Worm (Caenorhabditis elegans): ENCODE measurements around the gene nhr-225.
"Not testable (repeated sequence)": the region's sequence is repeated elsewhere in the genome, so short reads cannot be mapped to it uniquely, and the experiment has no call there.

The nhr-225 gene

ce11 chrV:2322466-2322865 is 32.2 kb upstream of the nhr-225 start, which contains the start of gene pud-1.2:
TSS of gene pud-1.2 (minus strand) at chrV:2322566.
- not testable (repeated sequence) for TF ChIP-seq skn-1 (tag; optimal IDR thresholded peaks at IDR 0.05); efl-3 (GFP tag; optimal IDR thresholded peaks at IDR 0.05); fos-1 (tag; optimal IDR thresholded peaks at IDR 0.05)

- not testable (repeated sequence) for TF ChIP-seq fkh-10 (GFP tag; optimal IDR thresholded peaks at IDR 0.05); sup-37 (GFP tag; optimal IDR thresholded peaks at IDR 0.05); C16A3.4 (tag; optimal IDR thresholded peaks at IDR 0.05)
Observed at ce11 chrV:2321001-2321400, 30.7 kb upstream of the nhr-225 start, which contains the start of gene Y19D10B.6. TSS of gene Y19D10B.6 (minus strand) at chrV:2321101.

- TF ChIP-seq elt-2 (tag; optimal IDR thresholded peaks at IDR 0.05) (peak; percentile 29), hlh-4 (tag; optimal IDR thresholded peaks at IDR 0.05) (no peak)
Observed at ce11 chrV:2308246-2308645, 18.0 kb upstream of the nhr-225 start.

- TF ChIP-seq efl-1 (optimal IDR thresholded peaks at IDR 0.05) (no peak), efl-1 (GFP tag; optimal IDR thresholded peaks at IDR 0.05 in 1 of 2) (peak in 1 of 2 experiments; percentile 91), nhr-77 (tag; optimal IDR thresholded peaks at IDR 0.05) (no peak)
Observed at ce11 chrV:2306383-2306782, 16.1 kb upstream of the nhr-225 start.

- TF ChIP-seq fkh-4 (tag; optimal IDR thresholded peaks at IDR 0.05; ENCODE audit: borderline replicate concordance) (no peak), fkh-8 (tag; optimal IDR thresholded peaks at IDR 0.05) (peak; percentile 1)
Observed at ce11 chrV:2303775-2304174, 13.5 kb upstream of the nhr-225 start, which contains the start of gene irld-15. TSS of gene irld-15 (minus strand) at chrV:2303875.

- TF ChIP-seq snu-23 (GFP tag; optimal IDR thresholded peaks at IDR 0.05): no peak
- TF ChIP-seq nhr-84 (tag; optimal IDR thresholded peaks at IDR 0.05): no peak
- TF ChIP-seq mef-2 (tag; optimal IDR thresholded peaks at IDR 0.05): no peak
- no peak for TF ChIP-seq ceh-90 (tag; optimal IDR thresholded peaks at IDR 0.05)
- TF ChIP-seq dpl-1 (GFP tag; optimal IDR thresholded peaks at IDR 0.05): no peak
- no peak for TF ChIP-seq sup-37 (GFP tag; optimal IDR thresholded peaks at IDR 0.05)
- TF ChIP-seq fkh-10 (GFP tag; optimal IDR thresholded peaks at IDR 0.05): no peak
- TF ChIP-seq nhr-90 (tag; optimal IDR thresholded peaks at IDR 0.05; ENCODE audit: poor library complexity): no peak
- no peak for TF ChIP-seq egl-27 (tag; optimal IDR thresholded peaks at IDR 0.05)
- no peak for TF ChIP-seq efl-3 (GFP tag; optimal IDR thresholded peaks at IDR 0.05)
- TF ChIP-seq pag-3 (tag; optimal IDR thresholded peaks at IDR 0.05; ENCODE audit: borderline replicate concordance, insufficient read depth): no peak
- TF ChIP-seq zip-4 (GFP tag; optimal IDR thresholded peaks at IDR 0.05): no peak
Observed at ce11 chrV:2300905-2301304, 10.6 kb upstream of the nhr-225 start, which contains the start of gene Y19D10B.8. TSS of gene Y19D10B.8 (minus strand) at chrV:2301005.

ce11 chrV:2294577-2294976 is 4.3 kb upstream of the nhr-225 start, which contains the start of gene nhr-226:
TSS of gene nhr-226 (plus strand) at chrV:2294877.
- TF ChIP-seq sptf-1 (tag; optimal IDR thresholded peaks at IDR 0.05) (no peak), blmp-1 (tag; optimal IDR thresholded peaks at IDR 0.05) (no peak), unc-30 (tag; optimal IDR thresholded peaks at IDR 0.05) (no peak), C04F5.9 (tag; optimal IDR thresholded peaks at IDR 0.05) (no peak), irx-1 (tag; optimal IDR thresholded peaks at IDR 0.05) (no peak), nhr-90 (tag; optimal IDR thresholded peaks at IDR 0.05; ENCODE audit: poor library complexity) (no peak), nhr-71 (tag; optimal IDR thresholded peaks at IDR 0.05) (no peak), swsn-7 (tag; optimal IDR thresholded peaks at IDR 0.05) (no peak), pag-3 (tag; optimal IDR thresholded peaks at IDR 0.05; ENCODE audit: borderline replicate concordance, insufficient read depth) (no peak), Y116A8C.19 (tag; optimal IDR thresholded peaks at IDR 0.05; ENCODE audit: borderline replicate concordance) (no peak), nhr-11 (tag; optimal IDR thresholded peaks at IDR 0.05) (no peak), efl-3 (GFP tag; optimal IDR thresholded peaks at IDR 0.05) (no peak), lin-35 (GFP tag; optimal IDR thresholded peaks at IDR 0.05) (no peak), pqm-1 (tag; optimal IDR thresholded peaks at IDR 0.05) (no peak), unc-130 (tag; optimal IDR thresholded peaks at IDR 0.05) (no peak), fkh-8 (tag; optimal IDR thresholded peaks at IDR 0.05) (no peak), lin-39 (tag; optimal IDR thresholded peaks at IDR 0.05) (no peak), lin-13 (GFP tag; optimal IDR thresholded peaks at IDR 0.05) (no peak)

Data from whole organism, L1 larva.